Worm (Caenorhabditis elegans) whole organism, L1 larva: ENCODE results near the gene clec-8.
"Not testable (repeated sequence)": the region's sequence is repeated elsewhere in the genome, so short reads cannot be mapped to it uniquely, and the experiment has no call there.

Experiments used
- ceh-8 ChIP-seq: fragments of 200-800 bp; sonication (Bioruptor generic); optimal IDR thresholded peaks from 2 replicates; lab custom pipeline; 2018; ENCODE audit warnings: mild to moderate bottlenecking, missing genetic modification characterization, moderate library complexity, missing compliant biosample characterization
- ceh-82 ChIP-seq, 3 experiments: fragments of 150-350 bp in 1 of 3; sonication (generic microtip) in 2 of 3; optimal IDR thresholded peaks; 2 replicates each; lab custom pipeline; 2014 to 2017; ENCODE audit warnings: missing biosample characterization in 3 of 3, missing genetic modification characterization in 3 of 3
- dpl-1 ChIP-seq, 3 experiments: fragments of 150-350 bp in 2 of 3; sonication (generic microtip) in 1 of 3; optimal IDR thresholded peaks; 2 replicates each; lab custom pipeline; 2014 to 2017; ENCODE audit warnings: missing biosample characterization in 3 of 3, missing genetic modification characterization in 3 of 3, missing genetic modification reagents in 3 of 3
- lin-13 ChIP-seq: fragments of 150-350 bp; optimal IDR thresholded peaks from 2 replicates; lab custom pipeline; 2014; ENCODE audit warnings: missing biosample characterization, missing genetic modification reagents, missing genetic modification characterization
- lsy-2 ChIP-seq, 2 experiments: fragments of 150-350 bp; optimal IDR thresholded peaks; 2 replicates each; lab custom pipeline; 2014; ENCODE audit warnings: missing biosample characterization in 2 of 2, missing genetic modification characterization in 2 of 2
- mep-1 ChIP-seq: fragments of 150-350 bp; optimal IDR thresholded peaks from 2 replicates; lab custom pipeline; 2014; ENCODE audit warnings: missing biosample characterization, missing genetic modification characterization
- nhr-12 ChIP-seq: sonication (generic microtip); optimal IDR thresholded peaks from 2 replicates; lab custom pipeline; 2017; ENCODE audit warnings: missing biosample characterization, missing genetic modification characterization

DNA sequence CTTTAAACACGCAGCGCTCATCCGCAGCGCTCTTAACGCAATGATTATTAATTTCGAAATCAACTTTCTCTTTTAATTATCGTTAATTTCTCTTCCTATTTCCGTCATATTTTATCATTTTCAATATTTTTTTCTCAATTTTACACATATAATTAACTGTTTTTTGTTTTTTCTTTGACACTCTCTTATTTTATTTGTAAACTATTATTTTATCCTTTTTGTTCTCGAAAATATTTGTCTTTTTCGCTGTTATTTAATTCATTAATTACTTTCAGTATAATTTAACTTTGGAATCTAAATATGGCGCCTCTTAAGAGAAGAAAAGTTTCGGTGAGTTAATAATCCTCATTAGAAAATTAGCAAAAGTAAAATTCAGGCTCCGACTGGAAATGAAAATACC lies 41.7 kb downstream of the clec-8 start, which contains the start of gene F49C5.3:
- not testable (repeated sequence) for TF ChIP-seq lin-13 (GFP tag; lab: Kevin White, UChicago); ceh-8 (GFP tag; lab: Kevin White, UChicago); mep-1; lsy-2 (tag; optimal IDR thresholded peaks at IDR 0.05; lab: Kevin White, UChicago); nhr-12; ceh-82 (tag; optimal IDR thresholded peaks at IDR 0.05; lab: Kevin White, UChicago); dpl-1 (GFP tag; optimal IDR thresholded peaks at IDR 0.05; lab: Kevin White, UChicago)
